Fruit fly (Drosophila melanogaster): ENCODE results near the gene sog.

- TF ChIP-seq tai (GFP tag; optimal IDR thresholded peaks at IDR 0.05) (no peak), Vsx2 (GFP tag; optimal IDR thresholded peaks at IDR 0.05; ENCODE audit: partially characterized antibody) (no peak), psq (GFP tag; optimal IDR thresholded peaks at IDR 0.05) (no peak), Sp1 (GFP tag; optimal IDR thresholded peaks at IDR 0.05) (no peak), Hnf4 (GFP tag; optimal IDR thresholded peaks at IDR 0.05) (no peak), brk (GFP tag; optimal IDR thresholded peaks at IDR 0.05) (no peak), fru (GFP tag; optimal IDR thresholded peaks at IDR 0.05) (no peak), pan (optimal IDR thresholded peaks at IDR 0.05) (no peak), Mio (GFP tag; optimal IDR thresholded peaks at IDR 0.05) (no peak)
Observed at dm6 chrX:15619631-15619960, 13.6 kb downstream of the sog start.
